Worm (Caenorhabditis elegans) whole organism, L3 larva: ENCODE measurements around the gene ucp-4.

Experiments used
- ama-1 ChIP-seq: fragments of 150-350 bp; optimal IDR thresholded peaks from 2 replicates; lab custom pipeline; 2018
- elt-1 ChIP-seq: fragments of 150-350 bp; optimal IDR thresholded peaks from 2 replicates; lab custom pipeline; 2014; ENCODE audit warnings: missing biosample characterization, missing genetic modification characterization
- fkh-10 ChIP-seq: sonication (generic microtip); optimal IDR thresholded peaks from 2 replicates; lab custom pipeline; 2017; ENCODE audit warnings: missing biosample characterization, missing genetic modification reagents, missing genetic modification characterization
- mdl-1 ChIP-seq: fragments of 150-350 bp; optimal IDR thresholded peaks from 2 replicates; lab custom pipeline; 2014; ENCODE audit warnings: missing biosample characterization, missing genetic modification characterization
- nhr-12 ChIP-seq: fragments of 150-350 bp; optimal IDR thresholded peaks from 2 replicates; lab custom pipeline; 2014; ENCODE audit warnings: missing biosample characterization, missing genetic modification characterization
- nhr-43 ChIP-seq: sonication (generic microtip); optimal IDR thresholded peaks from 2 replicates; lab custom pipeline; 2016; ENCODE audit warnings: mild to moderate bottlenecking, missing genetic modification characterization, missing compliant biosample characterization; ENCODE audit not compliant: poor library complexity, severe bottlenecking
- pha-4 ChIP-seq: fragments of 150-350 bp; optimal IDR thresholded peaks from 2 replicates; lab custom pipeline; 2014; ENCODE audit warnings: missing biosample characterization, missing genetic modification reagents, missing genetic modification characterization
- snpc-4 ChIP-seq: fragments of 150-350 bp; optimal IDR thresholded peaks from 2 replicates; lab custom pipeline; 2014; ENCODE audit warnings: missing biosample characterization, missing genetic modification characterization
- unc-62 ChIP-seq: fragments of 150-350 bp; sonication (generic microtip); optimal IDR thresholded peaks from 4 replicates; lab custom pipeline; 2014; ENCODE audit warnings: missing biosample characterization, missing genetic modification reagents, missing genetic modification characterization

DNA sequence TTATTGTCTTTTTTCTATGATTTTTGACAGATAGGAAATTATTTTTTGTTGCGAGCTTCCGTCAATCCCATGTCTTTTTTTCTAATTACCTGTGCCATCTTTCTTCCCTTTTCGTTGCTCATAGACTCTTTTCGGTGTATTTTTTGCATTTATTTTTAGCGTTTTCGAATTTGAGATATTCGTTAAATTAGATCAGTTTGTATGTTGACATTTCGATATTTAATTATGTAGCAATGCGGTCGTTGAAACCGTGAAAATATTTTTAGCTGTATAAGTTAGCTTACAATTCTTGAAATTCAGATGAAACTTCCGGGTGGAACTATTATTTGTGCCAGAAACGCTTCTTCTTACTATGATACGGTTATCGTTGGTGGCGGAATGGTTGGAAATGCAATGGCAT is 2.4 kb downstream of the ucp-4 start, which contains the start of gene coq-6:
- no peak for TF ChIP-seq nhr-12 (tag; lab: Kevin White, UChicago)
- TF ChIP-seq unc-62 (GFP tag; lab: Kevin White, UChicago): no peak
- no peak for TF ChIP-seq mdl-1 (tag; lab: Kevin White, UChicago)
- TF ChIP-seq snpc-4 (tag; lab: Kevin White, UChicago): no peak
- TF ChIP-seq pha-4 (tag; lab: Kevin White, UChicago): no peak
- no peak for TF ChIP-seq ama-1
- TF ChIP-seq elt-1: no peak
- no peak for TF ChIP-seq nhr-43 (tag; lab: Kevin White, UChicago)
- no peak for TF ChIP-seq fkh-10
